Worm (Caenorhabditis elegans) whole organism, L4 larva: ENCODE results near the gene T24H7.8.

Source experiments
- D1046.2 ChIP-seq: fragments of 200-800 bp; sonication (Bioruptor generic); IDR thresholded peaks from 2 replicates; pipeline ENCODE4 v1.3.6; 2022; ENCODE audit warnings: missing genetic modification characterization, missing compliant biosample characterization
- F10B5.3 ChIP-seq: sonication (generic microtip); optimal IDR thresholded peaks from 2 replicates; lab custom pipeline; 2016; ENCODE audit warnings: mild to moderate bottlenecking, missing genetic modification characterization, missing compliant biosample characterization
- F37D6.2 ChIP-seq: sonication (generic microtip); optimal IDR thresholded peaks from 2 replicates; lab custom pipeline; 2016; ENCODE audit warnings: mild to moderate bottlenecking, missing genetic modification characterization, missing compliant biosample characterization
- T26A8.4 ChIP-seq: fragments of 200-800 bp; sonication (Bioruptor generic); IDR thresholded peaks from 2 replicates; pipeline ENCODE4 v1.3.6; 2022; ENCODE audit warnings: missing genetic modification characterization, missing compliant biosample characterization
- Y5F2A.4 ChIP-seq: fragments of 200-800 bp; sonication (Bioruptor generic); optimal IDR thresholded peaks from 2 replicates; lab custom pipeline; 2018; ENCODE audit warnings: mild to moderate bottlenecking, missing genetic modification characterization, missing compliant biosample characterization
- Y75B8A.6 ChIP-seq: fragments of 200-800 bp; sonication (Bioruptor generic); IDR thresholded peaks from 2 replicates; pipeline ENCODE4 v1.3.6; 2022; ENCODE audit warnings: missing genetic modification reagents, missing genetic modification characterization, missing compliant biosample characterization
- ZK546.5 ChIP-seq, 2 experiments: sonication (generic microtip); optimal IDR thresholded peaks; 2 replicates each; lab custom pipeline; 2017; ENCODE audit warnings: missing biosample characterization in 2 of 2, missing genetic modification characterization in 2 of 2
- aha-1 ChIP-seq: fragments of 150-350 bp; peaks from one replicate; lab custom pipeline; 2014; ENCODE audit warnings: missing biosample characterization, missing genetic modification characterization
- aly-2 ChIP-seq: sonication (generic microtip); optimal IDR thresholded peaks from 2 replicates; lab custom pipeline; 2018; ENCODE audit warnings: missing biosample characterization, missing genetic modification characterization
- daf-12 ChIP-seq: fragments of 150-350 bp; optimal IDR thresholded peaks from 2 replicates; lab custom pipeline; 2014; ENCODE audit warnings: missing biosample characterization, missing genetic modification reagents, missing genetic modification characterization
- daf-16 ChIP-seq, 3 experiments: sonication (generic microtip); optimal IDR thresholded peaks; 2 replicates each; lab custom pipeline; 2016 to 2017; ENCODE audit warnings: missing genetic modification characterization in 3 of 3, missing genetic modification reagents in 3 of 3, mild to moderate bottlenecking in 2 of 3, missing compliant biosample characterization in 2 of 3, missing biosample characterization in 1 of 3, moderate library complexity in 1 of 3
- daf-19 ChIP-seq: fragments of 200-800 bp; sonication (Bioruptor generic); conservative IDR thresholded peaks from 2 replicates; pipeline ENCODE4 v1.3.6; 2022; ENCODE audit warnings: missing genetic modification characterization, missing compliant biosample characterization
- daf-8 ChIP-seq: fragments of 200-800 bp; sonication (Bioruptor generic); IDR thresholded peaks from 2 replicates; pipeline ENCODE4 v1.3.6; 2022; ENCODE audit warnings: missing genetic modification characterization, missing compliant biosample characterization
- dmd-6 ChIP-seq: fragments of 200-800 bp; sonication (Bioruptor generic); IDR thresholded peaks from 2 replicates; pipeline ENCODE4 v1.3.6; 2022; ENCODE audit warnings: missing genetic modification reagents, missing genetic modification characterization, missing compliant biosample characterization
- dmd-9 ChIP-seq: fragments of 200-800 bp; sonication (Bioruptor generic); IDR thresholded peaks from 2 replicates; pipeline ENCODE4 v1.3.6; 2022; ENCODE audit warnings: missing genetic modification reagents, missing genetic modification characterization, missing compliant biosample characterization
- duxl-1 ChIP-seq: sonication (generic microtip); optimal IDR thresholded peaks from 2 replicates; lab custom pipeline; 2016; ENCODE audit warnings: mild to moderate bottlenecking, missing genetic modification characterization, moderate library complexity, missing compliant biosample characterization; ENCODE audit not compliant: poor library complexity
- dve-1 ChIP-seq: sonication (generic microtip); optimal IDR thresholded peaks from 2 replicates; lab custom pipeline; 2017; ENCODE audit warnings: antibody characterized with exemption, mild to moderate bottlenecking, missing genetic modification characterization, missing compliant biosample characterization; ENCODE audit not compliant: insufficient read depth
- egl-27 ChIP-seq: sonication (generic microtip); optimal IDR thresholded peaks from 3 replicates; lab custom pipeline; 2017; ENCODE audit warnings: missing biosample characterization, missing genetic modification reagents, missing genetic modification characterization
- egl-43 ChIP-seq: fragments of 200-800 bp; sonication (Bioruptor generic); IDR thresholded peaks from 2 replicates; pipeline ENCODE4 v1.3.6; 2022; ENCODE audit warnings: missing genetic modification reagents, missing genetic modification characterization, missing compliant biosample characterization
- hif-1 ChIP-seq, 2 experiments: sonication (generic microtip); optimal IDR thresholded peaks; 2 replicates each; lab custom pipeline; 2016 to 2017; ENCODE audit warnings: missing compliant biosample characterization in 2 of 2, missing genetic modification characterization in 2 of 2, missing genetic modification reagents in 2 of 2, missing genotype in 2 of 2, mild to moderate bottlenecking in 1 of 2
- hlh-30 ChIP-seq: sonication (generic microtip); optimal IDR thresholded peaks from 2 replicates; lab custom pipeline; 2017; ENCODE audit warnings: antibody characterized with exemption, mild to moderate bottlenecking, missing genetic modification characterization, missing compliant biosample characterization; ENCODE audit not compliant: insufficient read depth
- hmg-1.1 ChIP-seq: fragments of 200-800 bp; sonication (Bioruptor generic); IDR thresholded peaks from 2 replicates; pipeline ENCODE4 v1.3.6; 2022; ENCODE audit warnings: missing genetic modification reagents, missing genetic modification characterization, missing compliant biosample characterization
- lin-1 ChIP-seq: fragments of 200-800 bp; sonication (Bioruptor generic); IDR thresholded peaks from 2 replicates; pipeline ENCODE4 v1.3.6; 2022; ENCODE audit warnings: missing genetic modification reagents, missing genetic modification characterization, missing compliant biosample characterization
- lin-13 ChIP-seq: fragments of 150-350 bp; optimal IDR thresholded peaks from 2 replicates; lab custom pipeline; 2014; ENCODE audit warnings: missing biosample characterization, missing genetic modification reagents, missing genetic modification characterization
- lin-29 ChIP-seq: fragments of 200-800 bp; sonication (Bioruptor generic); IDR thresholded peaks from 2 replicates; pipeline ENCODE4 v1.3.6; 2022; ENCODE audit warnings: missing genetic modification reagents, missing genetic modification characterization, missing compliant biosample characterization
- lin-38 ChIP-seq: fragments of 200-800 bp; sonication (Bioruptor generic); IDR thresholded peaks from 2 replicates; pipeline ENCODE4 v1.3.6; 2022; ENCODE audit warnings: missing genetic modification reagents, missing genetic modification characterization, missing compliant biosample characterization
- lsy-2 ChIP-seq, 2 experiments: fragments of 150-350 bp in 1 of 2; sonication (generic microtip) in 1 of 2; optimal IDR thresholded peaks; 2 replicates each; lab custom pipeline; 2014 to 2017; ENCODE audit warnings: missing biosample characterization in 2 of 2, missing genetic modification characterization in 2 of 2
- mdt-29 ChIP-seq: fragments of 200-800 bp; sonication (Bioruptor generic); IDR thresholded peaks from 2 replicates; pipeline ENCODE4 v1.3.6; 2022; ENCODE audit warnings: missing genetic modification reagents, missing genetic modification characterization, missing compliant biosample characterization
- mep-1 ChIP-seq: fragments of 150-350 bp; sonication (generic microtip); optimal IDR thresholded peaks from 3 replicates; lab custom pipeline; 2014; ENCODE audit warnings: missing biosample characterization, missing genetic modification characterization
- mes-2 ChIP-seq: sonication (generic microtip); optimal IDR thresholded peaks from 2 replicates; lab custom pipeline; 2016; ENCODE audit warnings: missing genotype, mild to moderate bottlenecking, missing genetic modification characterization, missing compliant biosample characterization; ENCODE audit not compliant: poor library complexity, severe bottlenecking
- mxl-2 ChIP-seq: fragments of 200-800 bp; sonication (Bioruptor generic); conservative IDR thresholded peaks from 2 replicates; pipeline ENCODE4 v1.3.6; 2022; ENCODE audit warnings: missing genetic modification reagents, missing genetic modification characterization, missing compliant biosample characterization
- nhr-102 ChIP-seq: sonication (generic microtip); optimal IDR thresholded peaks from 2 replicates; lab custom pipeline; 2016; ENCODE audit warnings: mild to moderate bottlenecking, missing genetic modification characterization, moderate library complexity, missing compliant biosample characterization
- nhr-11 ChIP-seq: fragments of 150-350 bp; optimal IDR thresholded peaks from 2 replicates; lab custom pipeline; 2014; ENCODE audit warnings: missing biosample characterization, missing genetic modification characterization
- nhr-6 ChIP-seq: fragments of 150-350 bp; optimal IDR thresholded peaks from 2 replicates; lab custom pipeline; 2014; ENCODE audit warnings: missing biosample characterization, missing genetic modification characterization
- nhr-76 ChIP-seq: fragments of 150-350 bp; optimal IDR thresholded peaks from 2 replicates; lab custom pipeline; 2014; ENCODE audit warnings: missing biosample characterization, missing genetic modification characterization
- nhr-77 ChIP-seq: fragments of 150-350 bp; optimal IDR thresholded peaks from 2 replicates; lab custom pipeline; 2014; ENCODE audit warnings: missing biosample characterization, missing genetic modification characterization
- pha-4 ChIP-seq, 2 experiments: fragments of 150-350 bp in 1 of 2; fragments of 200-800 bp in 1 of 2; sonication (Bioruptor generic) in 1 of 2; IDR thresholded peaks in 1 of 2; optimal IDR thresholded peaks in 1 of 2; 2 replicates each; pipeline versions ENCODE4 v1.3.6 to Lab custom; 2014 to 2022; ENCODE audit warnings: missing genetic modification characterization in 2 of 2, missing genetic modification reagents in 2 of 2, missing biosample characterization in 1 of 2, missing compliant biosample characterization in 1 of 2
- php-3 ChIP-seq: fragments of 200-800 bp; sonication (Bioruptor generic); IDR thresholded peaks from 2 replicates; pipeline ENCODE4 v1.3.6; 2022; ENCODE audit warnings: missing genetic modification reagents, missing genetic modification characterization, missing compliant biosample characterization
- snpc-1.2 ChIP-seq: fragments of 200-800 bp; sonication (Bioruptor generic); IDR thresholded peaks from 2 replicates; pipeline ENCODE4 v1.3.6; 2022; ENCODE audit warnings: missing genetic modification reagents, missing genetic modification characterization, missing compliant biosample characterization
- unc-130 ChIP-seq: sonication (generic microtip); optimal IDR thresholded peaks from 2 replicates; lab custom pipeline; 2016; ENCODE audit warnings: missing genetic modification reagents, missing genetic modification characterization, missing compliant biosample characterization
- unc-62 ChIP-seq, 3 experiments: fragments of 150-350 bp in 1 of 3; sonication (generic microtip); optimal IDR thresholded peaks in 2 of 3; peaks in 1 of 3; 1 replicate in 1 of 3; 2 replicates in 2 of 3; lab custom pipeline; 2014 to 2017; ENCODE audit warnings: missing biosample characterization in 3 of 3, missing genetic modification characterization in 3 of 3, missing genetic modification reagents in 3 of 3, missing genotype in 1 of 3
- vab-7 ChIP-seq: fragments of 200-800 bp; sonication (Bioruptor generic); IDR thresholded peaks from 2 replicates; pipeline ENCODE4 v1.3.6; 2022; ENCODE audit warnings: missing genetic modification reagents, missing genetic modification characterization, missing compliant biosample characterization
- zfp-2 ChIP-seq: sonication (generic microtip); optimal IDR thresholded peaks from 2 replicates; lab custom pipeline; 2016; ENCODE audit warnings: mild to moderate bottlenecking, missing genetic modification characterization, missing compliant biosample characterization
- zfp-3 ChIP-seq: fragments of 200-800 bp; sonication (Bioruptor generic); conservative IDR thresholded peaks from 2 replicates; pipeline ENCODE4 v1.3.6; 2022; ENCODE audit warnings: missing genetic modification reagents, missing genetic modification characterization, missing compliant biosample characterization

T24H7.8 gene

ce11 chrII:6250782-6251461, 9.1 kb downstream of the T24H7.8 start, which contains the start of gene phb-2 (continued):
- peak; percentile 95 for TF ChIP-seq aha-1
- TF ChIP-seq zfp-2 (tag; lab: Kevin White, UChicago), result no peak
- TF ChIP-seq mep-1, result peak; percentile 76
- no peak for TF ChIP-seq daf-8
- TF ChIP-seq php-3 (GFP tag; lab: Robert Waterston, UW), result 0 out of 2 replicates have a peak, but pooled peaks have one; percentile 34
- TF ChIP-seq mes-2 (tag; lab: Kevin White, UChicago), result peak; percentile 87
- TF ChIP-seq dmd-6 (GFP tag; lab: Robert Waterston, UW), result peak; percentile 38
- peak; percentile 48; the same call in 1 of the 2 replicates for TF ChIP-seq pha-4 (GFP tag; IDR thresholded peaks at IDR 0.05; lab: Robert Waterston, UW)
- peak; percentile 80 for TF ChIP-seq pha-4 (tag; optimal IDR thresholded peaks at IDR 0.05; lab: Kevin White, UChicago)
- peak; percentile 52 for TF ChIP-seq nhr-77 (tag; lab: Kevin White, UChicago)
- TF ChIP-seq T26A8.4 (GFP tag; lab: Robert Waterston, UW), result peak; percentile 70
- TF ChIP-seq F10B5.3 (tag; lab: Kevin White, UChicago), result no peak
- peak; percentile 63 for TF ChIP-seq lin-13 (GFP tag; lab: Kevin White, UChicago)
- TF ChIP-seq dmd-9 (GFP tag; lab: Robert Waterston, UW), result no peak
- TF ChIP-seq daf-12 (tag; lab: Kevin White, UChicago), result no peak
- TF ChIP-seq hmg-1.1 (GFP tag; lab: Robert Waterston, UW), result peak; percentile 77
- TF ChIP-seq lin-38, result peak; percentile 73
- peak; percentile 50 for TF ChIP-seq dve-1 (tag; lab: Kevin White, UChicago)
- TF ChIP-seq lsy-2 (tag; optimal IDR thresholded peaks at IDR 0.05; lab: Kevin White, UChicago), result peak; percentile 27 to 89

- TF ChIP-seq egl-43 (GFP tag; lab: Robert Waterston, UW), result no peak
- TF ChIP-seq unc-130 (GFP tag; lab: Kevin White, UChicago), result peak; percentile 19
- TF ChIP-seq lin-38, result peak; percentile 50; the same call in 1 of the 2 replicates
- TF ChIP-seq dmd-6 (GFP tag; lab: Robert Waterston, UW), result no peak
- TF ChIP-seq D1046.2, result no peak
- TF ChIP-seq nhr-102 (tag; lab: Kevin White, UChicago), result peak; percentile 20
- peak; percentile 23; the same call in 1 of the 2 replicates for TF ChIP-seq T26A8.4 (GFP tag; lab: Robert Waterston, UW)
- TF ChIP-seq hlh-30 (tag; lab: Kevin White, UChicago), result no peak
- TF ChIP-seq pha-4 (GFP tag; IDR thresholded peaks at IDR 0.05; lab: Robert Waterston, UW), result peak; percentile 19; the same call in 1 of the 2 replicates
- TF ChIP-seq pha-4 (tag; optimal IDR thresholded peaks at IDR 0.05; lab: Kevin White, UChicago), result no peak
- peak in 1 of 2 experiments; percentile 78 for TF ChIP-seq unc-62 (GFP tag; optimal IDR thresholded peaks at IDR 0.05 in 1 of 2; lab: Kevin White, UChicago)
- TF ChIP-seq unc-62 (tag; optimal IDR thresholded peaks at IDR 0.05; lab: Kevin White, UChicago), result no peak
- no peak for TF ChIP-seq nhr-6 (tag; lab: Kevin White, UChicago)
- TF ChIP-seq hif-1 (tag; optimal IDR thresholded peaks at IDR 0.05; lab: Kevin White, UChicago), result no peak
- TF ChIP-seq mep-1, result peak; percentile 26
- no peak for TF ChIP-seq lin-29
- no peak for TF ChIP-seq daf-19 (GFP tag; lab: Robert Waterston, UW)
- no peak for TF ChIP-seq nhr-76 (tag; lab: Kevin White, UChicago)
- TF ChIP-seq snpc-1.2 (GFP tag; lab: Robert Waterston, UW), result 0 out of 2 replicates have a peak, but pooled peaks have one; percentile 36
- no peak for TF ChIP-seq daf-16 (GFP tag; optimal IDR thresholded peaks at IDR 0.05; lab: Kevin White, UChicago)
- no peak for TF ChIP-seq daf-16 (tag; optimal IDR thresholded peaks at IDR 0.05; lab: Kevin White, UChicago)
- TF ChIP-seq aha-1, result peak; percentile 35
- peak; percentile 69; the same call in 1 of the 2 replicates for TF ChIP-seq zfp-3 (GFP tag; lab: Robert Waterston, UW)
- no peak for TF ChIP-seq lin-1 (GFP tag; lab: Robert Waterston, UW)
- no peak for TF ChIP-seq ZK546.5 (tag; optimal IDR thresholded peaks at IDR 0.05; lab: Kevin White, UChicago)
- no peak for TF ChIP-seq aly-2 (tag; lab: Kevin White, UChicago)
- no peak for TF ChIP-seq Y5F2A.4
- TF ChIP-seq duxl-1 (tag; lab: Kevin White, UChicago), result no peak
- no peak for TF ChIP-seq F37D6.2 (tag; lab: Kevin White, UChicago)
- TF ChIP-seq mdt-29, result 0 out of 2 replicates have a peak, but pooled peaks have one; percentile 25
- no peak for TF ChIP-seq nhr-11 (tag; lab: Kevin White, UChicago)
- TF ChIP-seq vab-7 (GFP tag; lab: Robert Waterston, UW), result no peak
- no peak for TF ChIP-seq egl-27
- no peak for TF ChIP-seq mxl-2 (GFP tag; lab: Robert Waterston, UW)
- no peak for TF ChIP-seq daf-8
- no peak for TF ChIP-seq Y75B8A.6 (GFP tag; lab: Robert Waterston, UW)
Measured at ce11 chrII:6252707-6253106, 10.8 kb downstream of the T24H7.8 start.
